In the genomic region with DNA sequence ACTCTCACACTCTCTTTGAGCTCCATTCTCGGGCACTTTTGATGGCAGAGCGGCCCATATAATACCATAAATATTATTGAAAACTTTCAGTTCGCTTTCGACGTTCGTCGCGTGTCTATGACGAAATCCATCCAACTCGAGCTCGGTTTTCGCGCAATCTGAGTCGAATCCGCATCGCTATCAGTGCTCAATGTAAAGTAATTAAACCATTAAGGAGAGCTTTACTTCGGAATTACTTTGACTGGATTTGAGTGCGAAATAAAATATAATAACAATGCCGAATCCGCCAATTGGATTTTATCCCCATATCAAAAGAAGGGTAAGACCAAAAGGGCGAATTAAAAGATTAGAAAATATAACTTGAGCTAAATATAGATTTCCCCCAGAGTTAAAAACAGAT, we compare ENCODE assay signal across 4 fruit fly cellular contexts.
TF ChIP-seq lines count a peak whose summit lies in the region.

No protein-coding gene starts in this region.

- TF ChIP-seq CTCF in whole organism, embryonic (GFP tag; optimal IDR thresholded peaks at IDR 0.05; lab: Kevin White, UChicago): no peak

TF ChIP-seq in whole organism, adult, 20 proteins besides CTCF, POLR2A, EP300 and RAD21:
- TF ChIP-seq tj (GFP tag; optimal IDR thresholded peaks at IDR 0.05; lab: Kevin White, UChicago): no peak
- TF ChIP-seq kay (GFP tag; lab: Kevin White, UChicago; ENCODE audit: borderline replicate concordance): peak; percentile 76

TF ChIP-seq in whole organism, embryonic, 481 proteins besides CTCF, POLR2A, EP300 and RAD21:
- TF ChIP-seq Nf-YB (GFP tag; optimal IDR thresholded peaks at IDR 0.05; lab: Kevin White, UChicago) (no peak), sens (GFP tag; lab: Kevin White, UChicago) (peak; percentile 31)

TF ChIP-seq in whole organism, prepupa, 60 proteins besides CTCF, POLR2A, EP300 and RAD21:
- TF ChIP-seq CG34406 (GFP tag; optimal IDR thresholded peaks at IDR 0.05; lab: Kevin White, UChicago) (no peak), Eip78C (GFP tag; lab: Kevin White, UChicago) (peak; percentile 68)

TF ChIP-seq in whole organism, pupa, 21 proteins besides CTCF, POLR2A, EP300 and RAD21:
- TF ChIP-seq CG10348 (GFP tag; IDR thresholded peaks at IDR 0.05; lab: Robert Waterston, UW) (no peak), CG4496 (GFP tag; IDR thresholded peaks at IDR 0.05; lab: Robert Waterston, UW) (0 out of 3 replicates have a peak, but pooled peaks have one; percentile 22), fd96Ca (GFP tag; IDR thresholded peaks at IDR 0.05; lab: Robert Waterston, UW) (no peak), CG34367 (tag; optimal IDR thresholded peaks at IDR 0.05; lab: Kevin White, UChicago) (no peak), CG32121 (GFP tag; IDR thresholded peaks at IDR 0.05; lab: Robert Waterston, UW) (no peak)
